Fruit fly (Drosophila melanogaster): ENCODE results near the gene CG5397.

CG5397 gene

DNA sequence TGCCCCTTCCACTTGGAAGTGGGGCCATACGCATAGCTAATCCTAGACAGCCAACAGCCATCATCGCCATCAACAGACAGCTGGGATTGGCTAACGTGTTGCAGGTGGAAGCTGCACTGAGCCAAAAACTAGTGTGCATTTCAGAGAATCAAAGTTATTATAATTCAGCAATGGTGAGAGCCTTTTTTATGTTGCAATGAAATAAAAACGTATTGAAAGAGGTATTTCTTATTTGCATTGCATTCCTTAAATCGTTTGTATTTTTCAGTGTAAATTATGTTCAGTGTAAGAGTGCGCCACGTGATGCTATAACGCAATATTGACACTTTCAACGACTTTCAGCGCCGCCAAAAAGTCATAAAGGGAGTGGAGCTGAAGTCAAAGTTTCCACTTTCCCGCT is 26.2 kb upstream of the CG5397 start (continued):
- no peak for TF ChIP-seq Ada2b (GFP tag; IDR thresholded peaks at IDR 0.05)
- TF ChIP-seq Hr3 (GFP tag; optimal IDR thresholded peaks at IDR 0.05) = peak; percentile 5
- no peak for TF ChIP-seq salm (tag; optimal IDR thresholded peaks at IDR 0.05)
- TF ChIP-seq CG31388 (GFP tag; optimal IDR thresholded peaks at IDR 0.05) = no peak
- TF ChIP-seq Dek (tag; optimal IDR thresholded peaks at IDR 0.05) = no peak
- TF ChIP-seq CG32767 (GFP tag; IDR thresholded peaks at IDR 0.05) = no peak
- TF ChIP-seq Fer1 (GFP tag; optimal IDR thresholded peaks at IDR 0.05) = peak; percentile 41
- no peak for TF ChIP-seq usp (GFP tag; optimal IDR thresholded peaks at IDR 0.05)
- TF ChIP-seq kni (GFP tag; optimal IDR thresholded peaks at IDR 0.05) = no peak
- TF ChIP-seq lola (GFP tag; optimal IDR thresholded peaks at IDR 0.05) = no peak
- TF ChIP-seq pho (GFP tag; optimal IDR thresholded peaks at IDR 0.05) = no peak
- TF ChIP-seq hbn (GFP tag; IDR thresholded peaks at IDR 0.05; ENCODE audit: partially characterized antibody) = no peak
- TF ChIP-seq Atf-2 (GFP tag; optimal IDR thresholded peaks at IDR 0.05) = peak; percentile 6
- no peak for TF ChIP-seq CG10274 (GFP tag; optimal IDR thresholded peaks at IDR 0.05)
- no peak for TF ChIP-seq rib (GFP tag; IDR thresholded peaks at IDR 0.05)
- peak; percentile 43 for TF ChIP-seq CG1603 (tag; optimal IDR thresholded peaks at IDR 0.05)
- no peak for TF ChIP-seq CG17568 (GFP tag; optimal IDR thresholded peaks at IDR 0.05)
- no peak for TF ChIP-seq Myb (GFP tag; optimal IDR thresholded peaks at IDR 0.05)
- peak; percentile 43 for TF ChIP-seq CG2678 (tag; optimal IDR thresholded peaks at IDR 0.05)
- no peak for TF ChIP-seq tin (GFP tag; optimal IDR thresholded peaks at IDR 0.05)
- TF ChIP-seq CG8924 (tag; optimal IDR thresholded peaks at IDR 0.05) = no peak
- TF ChIP-seq CG2712 (tag; optimal IDR thresholded peaks at IDR 0.05) = peak; percentile 30
- TF ChIP-seq CG11093 (GFP tag; IDR thresholded peaks at IDR 0.05) = no peak
- peak; percentile 5 for TF ChIP-seq Asciz (GFP tag; optimal IDR thresholded peaks at IDR 0.05)
- no peak for TF ChIP-seq Vsx1 (GFP tag; optimal IDR thresholded peaks at IDR 0.05)
- no peak for TF ChIP-seq Gug (GFP tag; IDR thresholded peaks at IDR 0.05)
- no peak for TF ChIP-seq CG1792 (GFP tag; optimal IDR thresholded peaks at IDR 0.05)
- no peak for TF ChIP-seq ato (GFP tag; IDR thresholded peaks at IDR 0.05; ENCODE audit: partially characterized antibody)
- peak; percentile 30 for TF ChIP-seq Blimp-1 (GFP tag; optimal IDR thresholded peaks at IDR 0.05)
- TF ChIP-seq seq (GFP tag; IDR thresholded peaks at IDR 0.05) = no peak
- TF ChIP-seq stc (GFP tag; IDR thresholded peaks at IDR 0.05) = no peak
- no peak for TF ChIP-seq Taf1 (GFP tag; IDR thresholded peaks at IDR 0.05)
- TF ChIP-seq CG17802 (tag; optimal IDR thresholded peaks at IDR 0.05) = no peak
- no peak for TF ChIP-seq BtbVII (GFP tag; optimal IDR thresholded peaks at IDR 0.05)
- no peak for TF ChIP-seq CG11247 (GFP tag; IDR thresholded peaks at IDR 0.05)
- TF ChIP-seq vvl (GFP tag; IDR thresholded peaks at IDR 0.05) = no peak
- no peak for TF ChIP-seq Dref (GFP tag; IDR thresholded peaks at IDR 0.05)
- TF ChIP-seq CG7987 (GFP tag; optimal IDR thresholded peaks at IDR 0.05) = no peak
- TF ChIP-seq Rfx (GFP tag; IDR thresholded peaks at IDR 0.05) = no peak
- TF ChIP-seq HLH4C (GFP tag; IDR thresholded peaks at IDR 0.05; ENCODE audit: partially characterized antibody) = no peak
- 0 out of 2 replicates have a peak, but pooled peaks have one; percentile 17 for TF ChIP-seq H2.0 (GFP tag; IDR thresholded peaks at IDR 0.05)
- no peak for TF ChIP-seq CG8281 (tag; optimal IDR thresholded peaks at IDR 0.05)
- TF ChIP-seq oc (tag; optimal IDR thresholded peaks at IDR 0.05) = no peak
- TF ChIP-seq tx (GFP tag; optimal IDR thresholded peaks at IDR 0.05) = no peak
- no peak for TF ChIP-seq CG16779 (GFP tag; IDR thresholded peaks at IDR 0.05)
- TF ChIP-seq Nf-YA (GFP tag; IDR thresholded peaks at IDR 0.05) = no peak
- TF ChIP-seq Optix (GFP tag; IDR thresholded peaks at IDR 0.05) = no peak
- no peak for TF ChIP-seq hb (GFP tag; IDR thresholded peaks at IDR 0.05; ENCODE audit: partially characterized antibody)
- no peak for TF ChIP-seq CG7372 (GFP tag; IDR thresholded peaks at IDR 0.05)
- TF ChIP-seq Oli (tag; optimal IDR thresholded peaks at IDR 0.05) = no peak
- peak; percentile 70 for TF ChIP-seq Med (GFP tag)
- peak; percentile 30; the same call in 1 of the 3 replicates for TF ChIP-seq ken (GFP tag; IDR thresholded peaks at IDR 0.05)
